Worm (Caenorhabditis elegans): ENCODE data around the gene rhgf-2.

ce11 chrII:4102723-4103122 lies 2.1 kb downstream of the rhgf-2 start:
- TF ChIP-seq flt-1 (GFP tag; IDR thresholded peaks at IDR 0.05), result no peak
- TF ChIP-seq cog-1 (tag; optimal IDR thresholded peaks at IDR 0.05), result no peak
- no peak for TF ChIP-seq ref-1 (GFP tag; conservative IDR thresholded peaks at IDR 0.05)
